Worm (Caenorhabditis elegans): ENCODE measurements around the gene srh-239.
A peak's percentile ranks its signal among the peaks of the same experiment; 100 is the strongest.

srh-239 gene

ce11 chrV:15465032-15465727 lies 19.6 kb downstream of the srh-239 start, which contains the start of gene pqn-71 (continued):
- TF ChIP-seq B0035.1 (tag; optimal IDR thresholded peaks at IDR 0.05) (peak; percentile 92), pbrm-1 (GFP tag; IDR thresholded peaks at IDR 0.05) (peak; percentile 95), somi-1 (GFP tag; optimal IDR thresholded peaks at IDR 0.05) (peak; percentile 91), unc-62 (GFP tag; optimal IDR thresholded peaks at IDR 0.05) (no peak), lin-35 (GFP tag; optimal IDR thresholded peaks at IDR 0.05) (peak in 1 of 3 experiments; percentile 91), madf-3 (GFP tag; IDR thresholded peaks at IDR 0.05) (peak; percentile 85), attf-3 (GFP tag; conservative IDR thresholded peaks at IDR 0.05) (peak; percentile 73), madf-6 (GFP tag; IDR thresholded peaks at IDR 0.05) (peak; percentile 77), zfh-2 (GFP tag; conservative IDR thresholded peaks at IDR 0.05) (peak; percentile 80; the same call in 1 of the 2 replicates), B0261.1 (tag; optimal IDR thresholded peaks at IDR 0.05) (peak; percentile 100), F57C9.4 (tag; optimal IDR thresholded peaks at IDR 0.05) (no peak), bed-2 (GFP tag; IDR thresholded peaks at IDR 0.05) (0 out of 2 replicates have a peak, but pooled peaks have one; percentile 54), let-526 (GFP tag; IDR thresholded peaks at IDR 0.05) (peak; percentile 89), cebp-1 (GFP tag; IDR thresholded peaks at IDR 0.05) (no peak), cebp-1 (tag; optimal IDR thresholded peaks at IDR 0.05) (peak; percentile 86), athp-1 (tag; optimal IDR thresholded peaks at IDR 0.05) (peak; percentile 90), Y95B8A.8 (GFP tag; IDR thresholded peaks at IDR 0.05) (peak; percentile 88), K12H6.12 (tag; optimal IDR thresholded peaks at IDR 0.05) (peak; percentile 81), F57A8.1 (GFP tag; optimal IDR thresholded peaks at IDR 0.05) (peak; percentile 47), chd-7 (tag; optimal IDR thresholded peaks at IDR 0.05) (peak; percentile 90), lin-54 (GFP tag; optimal IDR thresholded peaks at IDR 0.05) (peak; percentile 85), ztf-28 (GFP tag; IDR thresholded peaks at IDR 0.05) (peak; percentile 80), nfyb-1 (GFP tag; IDR thresholded peaks at IDR 0.05) (peak; percentile 96), ztf-3 (GFP tag; optimal IDR thresholded peaks at IDR 0.05) (peak; percentile 54), ceh-58 (GFP tag; IDR thresholded peaks at IDR 0.05) (peak; percentile 89; the same call in 1 of the 2 replicates), dox-1 (GFP tag; IDR thresholded peaks at IDR 0.05) (peak; percentile 95), egl-18 (GFP tag; IDR thresholded peaks at IDR 0.05) (0 out of 2 replicates have a peak, but pooled peaks have one; percentile 81), C17E4.6 (GFP tag; IDR thresholded peaks at IDR 0.05) (peak; percentile 93), snpc-4 (GFP tag; optimal IDR thresholded peaks at IDR 0.05) (peak; percentile 82), snpc-4 (tag; optimal IDR thresholded peaks at IDR 0.05) (peak; percentile 80 to 93 (median 88)), lin-26 (GFP tag; IDR thresholded peaks at IDR 0.05) (peak; percentile 98), sdz-38 (tag; optimal IDR thresholded peaks at IDR 0.05) (no peak), Y67H2A.10 (GFP tag; conservative IDR thresholded peaks at IDR 0.05) (0 out of 2 replicates have a peak, but pooled peaks have one; percentile 12), mcd-1 (GFP tag; IDR thresholded peaks at IDR 0.05) (peak; percentile 86), lsl-1 (GFP tag; optimal IDR thresholded peaks at IDR 0.05) (peak; percentile 73), nfya-1 (tag; optimal IDR thresholded peaks at IDR 0.05; ENCODE audit: borderline replicate concordance, insufficient read depth) (no peak), attf-6 (GFP tag; IDR thresholded peaks at IDR 0.05) (peak; percentile 90), egrh-3 (GFP tag; IDR thresholded peaks at IDR 0.05) (no peak), xnd-1 (tag; optimal IDR thresholded peaks at IDR 0.05) (peak; percentile 46), unc-130 (GFP tag; optimal IDR thresholded peaks at IDR 0.05) (peak; percentile 74), die-1 (tag; optimal IDR thresholded peaks at IDR 0.05) (peak; percentile 95), tbp1 (GFP tag; optimal IDR thresholded peaks at IDR 0.05) (peak; percentile 99), hsf-1 (GFP tag; IDR thresholded peaks at IDR 0.05) (peak; percentile 87), nhr-80 (tag; optimal IDR thresholded peaks at IDR 0.05) (peak; percentile 80), nhr-120 (GFP tag; IDR thresholded peaks at IDR 0.05) (peak; percentile 88; the same call in 1 of the 2 replicates), B0336.3 (GFP tag; IDR thresholded peaks at IDR 0.05) (peak; percentile 94), ZK185.1 (tag; optimal IDR thresholded peaks at IDR 0.05; ENCODE audit: poor library complexity, severe bottlenecking) (peak; percentile 94)

Measured in whole organism, young adult.